Worm (Caenorhabditis elegans): ENCODE measurements around the gene ZC239.16.

The ZC239.16 gene

ce11 chrII:3267815-3268214 lies 42.7 kb upstream of the ZC239.16 start (continued):
- TF ChIP-seq zim-3 (tag; optimal IDR thresholded peaks at IDR 0.05) (no peak), lir-1 (GFP tag; conservative IDR thresholded peaks at IDR 0.05) (no peak), ztf-25 (GFP tag; IDR thresholded peaks at IDR 0.05) (0 out of 2 replicates have a peak, but pooled peaks have one; percentile 38), ZK185.1 (tag; optimal IDR thresholded peaks at IDR 0.05; ENCODE audit: poor library complexity, severe bottlenecking) (no peak), rpc-1 (optimal IDR thresholded peaks at IDR 0.05) (peak; percentile 65), rpc-1 (tag; optimal IDR thresholded peaks at IDR 0.05) (peak; percentile 78)

ce11 chrII:3267365-3267764 lies 42.2 kb upstream of the ZC239.16 start, which contains the start of gene F02E11.7:
Gene F02E11.7, plus strand, starts transcription at chrII:3267665.
- TF ChIP-seq tlf-1 (GFP tag; optimal IDR thresholded peaks at IDR 0.05), result no peak
- no peak for TF ChIP-seq nhr-120 (GFP tag; IDR thresholded peaks at IDR 0.05)
- TF ChIP-seq Y56A3A.18 (GFP tag; IDR thresholded peaks at IDR 0.05), result no peak
- no peak for TF ChIP-seq nhr-80 (tag; optimal IDR thresholded peaks at IDR 0.05)
- no peak for TF ChIP-seq hlh-12 (tag; optimal IDR thresholded peaks at IDR 0.05)
- no peak for TF ChIP-seq ztf-3 (GFP tag; optimal IDR thresholded peaks at IDR 0.05)
- TF ChIP-seq ceh-79 (tag; optimal IDR thresholded peaks at IDR 0.05), result no peak
- TF ChIP-seq fkh-3 (tag; optimal IDR thresholded peaks at IDR 0.05), result no peak
- TF ChIP-seq F49E8.2 (tag; optimal IDR thresholded peaks at IDR 0.05; ENCODE audit: insufficient read depth), result no peak
- no peak for TF ChIP-seq lin-35 (GFP tag; optimal IDR thresholded peaks at IDR 0.05)
- no peak for TF ChIP-seq lin-54 (GFP tag; optimal IDR thresholded peaks at IDR 0.05)
- TF ChIP-seq egrh-3 (GFP tag; IDR thresholded peaks at IDR 0.05), result no peak
- no peak for TF ChIP-seq ZK185.1 (tag; optimal IDR thresholded peaks at IDR 0.05; ENCODE audit: poor library complexity, severe bottlenecking)
- TF ChIP-seq hrde-1 (tag; optimal IDR thresholded peaks at IDR 0.05; ENCODE audit: borderline replicate concordance), result no peak
- no peak for TF ChIP-seq hlh-26 (GFP tag; conservative IDR thresholded peaks at IDR 0.05)
- TF ChIP-seq ztf-6 (GFP tag; IDR thresholded peaks at IDR 0.05), result no peak
- no peak for TF ChIP-seq lin-26 (GFP tag; IDR thresholded peaks at IDR 0.05)
- no peak for TF ChIP-seq lsl-1 (GFP tag; optimal IDR thresholded peaks at IDR 0.05)
- no peak for TF ChIP-seq nhr-90 (tag; optimal IDR thresholded peaks at IDR 0.05)
- TF ChIP-seq let-526 (GFP tag; IDR thresholded peaks at IDR 0.05), result no peak

ce11 chrII:3264704-3265103 lies 39.6 kb upstream of the ZC239.16 start:
- TF ChIP-seq unc-130 (GFP tag; optimal IDR thresholded peaks at IDR 0.05), result no peak
- TF ChIP-seq bed-2 (GFP tag; IDR thresholded peaks at IDR 0.05), result no peak
- no peak for TF ChIP-seq Y53G8AR.9 (GFP tag; conservative IDR thresholded peaks at IDR 0.05)
- TF ChIP-seq dpl-1 (GFP tag; optimal IDR thresholded peaks at IDR 0.05), result no peak
- TF ChIP-seq fkh-3 (tag; optimal IDR thresholded peaks at IDR 0.05), result no peak
- no peak for TF ChIP-seq mes-4 (tag; optimal IDR thresholded peaks at IDR 0.05)
- TF ChIP-seq tbp1 (GFP tag; optimal IDR thresholded peaks at IDR 0.05), result peak; percentile 67
- TF ChIP-seq B0261.1 (tag; optimal IDR thresholded peaks at IDR 0.05), result peak; percentile 44
- no peak for TF ChIP-seq aptf-3 (GFP tag; IDR thresholded peaks at IDR 0.05)
- no peak for TF ChIP-seq rpc-1 (optimal IDR thresholded peaks at IDR 0.05)
- peak; percentile 58 for TF ChIP-seq rpc-1 (tag; optimal IDR thresholded peaks at IDR 0.05)
- TF ChIP-seq K12H6.12 (tag; optimal IDR thresholded peaks at IDR 0.05), result no peak

ce11 chrII:3262504-3262903 lies 37.4 kb upstream of the ZC239.16 start, which contains the start of gene F02E11.2:
Gene F02E11.2, plus strand, starts transcription at chrII:3262804.
- TF ChIP-seq lin-40 (tag; optimal IDR thresholded peaks at IDR 0.05) (no peak), rpc-1 (optimal IDR thresholded peaks at IDR 0.05) (no peak), rpc-1 (tag; optimal IDR thresholded peaks at IDR 0.05) (peak; percentile 33)

Data from whole organism, young adult.